Fruit fly (Drosophila melanogaster) whole organism, embryonic: ENCODE results near the gene Prp39.
A peak's percentile ranks its signal among the peaks of the same experiment; 100 is the strongest.

Experiments
- ATbp ChIP-seq: fragments of 200-800 bp; sonication (Bioruptor generic); optimal IDR thresholded peaks from 2 replicates; lab custom pipeline; 2017; ENCODE audit warnings: missing biosample characterization, mild to moderate bottlenecking, missing genetic modification characterization, missing genetic modification reagents
- Antp ChIP-seq: fragments of 200-800 bp; sonication (Bioruptor generic); optimal IDR thresholded peaks from 3 replicates; lab custom pipeline; 2016; ENCODE audit warnings: missing biosample characterization, missing genetic modification characterization
- B-H1 ChIP-seq: fragments of 200-800 bp; sonication (Bioruptor generic); IDR thresholded peaks from 3 replicates; pipeline ENCODE4 v1.3.6; 2022; ENCODE audit warnings: missing biosample characterization, missing genetic modification characterization
- CG10209 ChIP-seq: fragments of 200-800 bp; sonication (Bioruptor generic); optimal IDR thresholded peaks from 3 replicates; lab custom pipeline; 2017; ENCODE audit warnings: missing biosample characterization, mild to moderate bottlenecking, missing genetic modification characterization, missing genetic modification reagents
- CG10431 ChIP-seq: fragments of 200-800 bp; sonication (Bioruptor generic); optimal IDR thresholded peaks from 3 replicates; lab custom pipeline; 2018; ENCODE audit warnings: missing biosample characterization, mild to moderate bottlenecking, missing genetic modification characterization
- CG11504 ChIP-seq: fragments of 200-800 bp; sonication (Bioruptor generic); optimal IDR thresholded peaks from 3 replicates; lab custom pipeline; 2019; ENCODE audit warnings: missing biosample characterization, mild to moderate bottlenecking, missing genetic modification characterization, moderate library complexity
- CG12391 ChIP-seq: fragments of 200-800 bp; sonication (Bioruptor generic); optimal IDR thresholded peaks from 3 replicates; lab custom pipeline; 2018; ENCODE audit warnings: missing biosample characterization, mild to moderate bottlenecking, missing genetic modification characterization, moderate library complexity
- CG13894 ChIP-seq: fragments of 200-800 bp; sonication (Bioruptor generic); optimal IDR thresholded peaks from 3 replicates; lab custom pipeline; 2018; ENCODE audit warnings: missing biosample characterization, mild to moderate bottlenecking, missing genetic modification characterization, moderate library complexity
- CG14710 ChIP-seq: fragments of 200-800 bp; sonication (Bioruptor generic); optimal IDR thresholded peaks from 3 replicates; lab custom pipeline; 2019; ENCODE audit warnings: missing biosample characterization, mild to moderate bottlenecking, missing genetic modification characterization, moderate library complexity
- CG14860 ChIP-seq: fragments of 200-800 bp; sonication (Bioruptor generic); IDR thresholded peaks from 3 replicates; pipeline ENCODE4 v1.3.6; 2022; ENCODE audit warnings: missing biosample characterization, missing genetic modification characterization; ENCODE audit not compliant: partially characterized antibody
- CG15601 ChIP-seq: fragments of 200-800 bp; sonication (Bioruptor generic); optimal IDR thresholded peaks from 3 replicates; lab custom pipeline; 2019; ENCODE audit warnings: missing biosample characterization, mild to moderate bottlenecking, missing genetic modification characterization, moderate library complexity
- CG17568 ChIP-seq: fragments of 200-800 bp; sonication (Bioruptor generic); optimal IDR thresholded peaks from 2 replicates; lab custom pipeline; 2018; ENCODE audit warnings: missing biosample characterization, mild to moderate bottlenecking, missing genetic modification characterization, moderate library complexity
- CG17802 ChIP-seq: fragments of 200-800 bp; sonication (Bioruptor generic); optimal IDR thresholded peaks from 2 replicates; lab custom pipeline; 2018; ENCODE audit warnings: missing biosample characterization, mild to moderate bottlenecking, missing genetic modification characterization, moderate library complexity
- CG2678 ChIP-seq: fragments of 200-800 bp; sonication (Bioruptor generic); optimal IDR thresholded peaks from 3 replicates; lab custom pipeline; 2019; ENCODE audit warnings: missing biosample characterization, mild to moderate bottlenecking, missing genetic modification characterization, moderate library complexity
- CG3838 ChIP-seq: fragments of 200-800 bp; sonication (Bioruptor generic); optimal IDR thresholded peaks from 3 replicates; lab custom pipeline; 2016; ENCODE audit warnings: missing biosample characterization, missing genetic modification characterization
- CG5180 ChIP-seq: fragments of 200-800 bp; sonication (Bioruptor generic); optimal IDR thresholded peaks from 3 replicates; lab custom pipeline; 2017; ENCODE audit warnings: missing biosample characterization, missing genetic modification characterization, mild to moderate bottlenecking, moderate library complexity, missing genetic modification reagents
- CG7839 ChIP-seq: fragments of 200-800 bp; sonication (Bioruptor generic); optimal IDR thresholded peaks from 3 replicates; lab custom pipeline; 2018; ENCODE audit warnings: missing biosample characterization, mild to moderate bottlenecking, missing genetic modification characterization, moderate library complexity
- CG9727 ChIP-seq: fragments of 200-800 bp; sonication (Bioruptor generic); optimal IDR thresholded peaks from 3 replicates; lab custom pipeline; 2017; ENCODE audit warnings: missing biosample characterization, mild to moderate bottlenecking, missing genetic modification characterization
- D19B ChIP-seq: fragments of 200-800 bp; sonication (Bioruptor generic); optimal IDR thresholded peaks from 2 replicates; lab custom pipeline; 2017; ENCODE audit warnings: missing biosample characterization, mild to moderate bottlenecking, missing genetic modification characterization
- Drgx ChIP-seq: fragments of 200-800 bp; sonication (Bioruptor generic); IDR thresholded peaks from 2 replicates; pipeline ENCODE4 v1.3.6; 2022; ENCODE audit warnings: missing biosample characterization, missing genetic modification characterization
- Ets65A ChIP-seq: fragments of 200-800 bp; sonication (Bioruptor generic); peaks from one replicate; lab custom pipeline; 2016; ENCODE audit warnings: missing biosample characterization, missing genetic modification characterization
- HLHmδ ChIP-seq: fragments of 200-800 bp; sonication (Bioruptor generic); optimal IDR thresholded peaks from 2 replicates; lab custom pipeline; 2018; ENCODE audit warnings: missing biosample characterization, mild to moderate bottlenecking, missing genetic modification characterization, moderate library complexity
- Hey ChIP-seq: fragments of 200-800 bp; sonication (Bioruptor generic); optimal IDR thresholded peaks from 3 replicates; lab custom pipeline; 2018; ENCODE audit warnings: missing biosample characterization, mild to moderate bottlenecking, missing genetic modification characterization
- Hr78 ChIP-seq, 2 experiments: fragments of 200-800 bp in 1 of 2; fragments of >200 bp in 1 of 2; sonication (Bioruptor generic) in 1 of 2; optimal IDR thresholded peaks; 2 replicates each; lab custom pipeline; 2017 to 2019; ENCODE audit warnings: missing biosample characterization in 2 of 2, missing genetic modification characterization in 2 of 2, mild to moderate bottlenecking in 1 of 2, moderate library complexity in 1 of 2
- Hsf ChIP-seq: fragments of 200-800 bp; sonication (Bioruptor generic); optimal IDR thresholded peaks from 3 replicates; lab custom pipeline; 2016; ENCODE audit warnings: missing biosample characterization, missing genetic modification characterization
- MBD-R2 ChIP-seq: fragments of 200-800 bp; sonication (Bioruptor generic); IDR thresholded peaks from 2 replicates; pipeline ENCODE4 v1.3.6; 2022; ENCODE audit warnings: missing biosample characterization, missing genetic modification characterization
- Med ChIP-seq: fragments of 200-800 bp; sonication (Bioruptor generic); peaks from one replicate; lab custom pipeline; 2016; ENCODE audit warnings: missing biosample characterization, missing genetic modification characterization, mild to moderate bottlenecking, inconsistent platforms, moderate library complexity
- Myb ChIP-seq: fragments of 200-800 bp; sonication (Bioruptor generic); optimal IDR thresholded peaks from 2 replicates; lab custom pipeline; 2016; ENCODE audit warnings: missing biosample characterization, missing genetic modification characterization
- Oaz ChIP-seq: fragments of 200-800 bp; sonication (Bioruptor generic); IDR thresholded peaks from 2 replicates; pipeline ENCODE4 v1.3.6; 2022; ENCODE audit warnings: missing biosample characterization, missing genetic modification characterization
- Sox102F ChIP-seq: fragments of 200-800 bp; sonication (Bioruptor generic); optimal IDR thresholded peaks from 2 replicates; lab custom pipeline; 2018; ENCODE audit warnings: missing biosample characterization, mild to moderate bottlenecking, missing genetic modification characterization, moderate library complexity
- Ssrp ChIP-seq: fragments of 200-800 bp; sonication (Bioruptor generic); optimal IDR thresholded peaks from 2 replicates; lab custom pipeline; 2018; ENCODE audit warnings: missing biosample characterization, mild to moderate bottlenecking, missing genetic modification characterization, moderate library complexity
- Stat92E ChIP-seq, 3 experiments: fragments of >200 bp in 2 of 3; fragments of 200-800 bp in 1 of 3; sonication (Bioruptor generic) in 1 of 3; optimal IDR thresholded peaks; 2 replicates each; lab custom pipeline; 2017 to 2019; ENCODE audit warnings: missing biosample characterization in 3 of 3, missing genetic modification characterization in 3 of 3, mild to moderate bottlenecking in 1 of 3, moderate library complexity in 1 of 3
- Xbp1 ChIP-seq: fragments of 200-800 bp; sonication (Bioruptor generic); optimal IDR thresholded peaks from 3 replicates; lab custom pipeline; 2016; ENCODE audit warnings: missing biosample characterization, mild to moderate bottlenecking, missing genetic modification characterization
- abd-A ChIP-seq: fragments of 200-800 bp; sonication (Bioruptor generic); optimal IDR thresholded peaks from 3 replicates; lab custom pipeline; 2019; ENCODE audit warnings: missing biosample characterization, mild to moderate bottlenecking, missing genetic modification characterization, moderate library complexity
- az2 ChIP-seq: fragments of 200-800 bp; sonication (Bioruptor generic); optimal IDR thresholded peaks from 3 replicates; lab custom pipeline; 2016; ENCODE audit warnings: missing biosample characterization, missing genetic modification characterization
- bsh ChIP-seq, 2 experiments: fragments of 200-800 bp; sonication (Bioruptor generic); optimal IDR thresholded peaks; 2 replicates each; lab custom pipeline; 2017 to 2018; ENCODE audit warnings: mild to moderate bottlenecking in 2 of 2, missing biosample characterization in 2 of 2, missing genetic modification characterization in 2 of 2, moderate library complexity in 1 of 2
- en ChIP-seq: fragments of 200-800 bp; sonication (Bioruptor generic); optimal IDR thresholded peaks from 2 replicates; lab custom pipeline; 2016; ENCODE audit warnings: missing biosample characterization, missing genetic modification characterization
- eve ChIP-seq, 2 experiments: fragments of >200 bp; optimal IDR thresholded peaks; 2 replicates each; lab custom pipeline; 2017; ENCODE audit warnings: missing biosample characterization in 2 of 2, missing genetic modification characterization in 2 of 2
- fd96Cb ChIP-seq: fragments of 200-800 bp; sonication (Bioruptor generic); optimal IDR thresholded peaks from 2 replicates; lab custom pipeline; 2018; ENCODE audit warnings: missing biosample characterization, mild to moderate bottlenecking, missing genetic modification characterization, moderate library complexity
- gem ChIP-seq: fragments of 200-800 bp; sonication (Bioruptor generic); optimal IDR thresholded peaks from 2 replicates; lab custom pipeline; 2019; ENCODE audit warnings: missing biosample characterization, mild to moderate bottlenecking, missing genetic modification characterization, moderate library complexity
- gsb-n ChIP-seq: fragments of 200-800 bp; sonication (Bioruptor generic); optimal IDR thresholded peaks from 3 replicates; lab custom pipeline; 2018; ENCODE audit warnings: missing biosample characterization, mild to moderate bottlenecking, missing genetic modification characterization
- phol ChIP-seq: fragments of 200-800 bp; sonication (Bioruptor generic); optimal IDR thresholded peaks from 3 replicates; lab custom pipeline; 2018; ENCODE audit warnings: missing biosample characterization, mild to moderate bottlenecking, missing genetic modification characterization, moderate library complexity
- run ChIP-seq: fragments of 200-800 bp; sonication (Bioruptor generic); optimal IDR thresholded peaks from 3 replicates; lab custom pipeline; 2018; ENCODE audit warnings: missing biosample characterization, mild to moderate bottlenecking, missing genetic modification characterization
- schlank ChIP-seq: fragments of 200-800 bp; sonication (Bioruptor generic); optimal IDR thresholded peaks from 2 replicates; lab custom pipeline; 2018; ENCODE audit warnings: missing biosample characterization, mild to moderate bottlenecking, missing genetic modification characterization
- sens ChIP-seq: fragments of 200-800 bp; sonication (Bioruptor generic); peaks from one replicate; lab custom pipeline; 2016; ENCODE audit warnings: missing biosample characterization, missing genetic modification characterization
- sr ChIP-seq: fragments of 200-800 bp; sonication (Bioruptor generic); IDR thresholded peaks from 3 replicates; pipeline ENCODE4 v1.3.6; 2022; ENCODE audit warnings: missing biosample characterization, missing genetic modification characterization
- tin ChIP-seq: fragments of 200-800 bp; sonication (Bioruptor generic); optimal IDR thresholded peaks from 3 replicates; lab custom pipeline; 2016; ENCODE audit warnings: missing biosample characterization, missing genetic modification characterization
- tio ChIP-seq: fragments of 200-800 bp; sonication (Bioruptor generic); optimal IDR thresholded peaks from 2 replicates; lab custom pipeline; 2017; ENCODE audit warnings: missing biosample characterization, missing genetic modification characterization, inconsistent platforms
- z ChIP-seq: fragments of 200-800 bp; sonication (Bioruptor generic); IDR thresholded peaks from 3 replicates; pipeline ENCODE4 v1.3.6; 2022; ENCODE audit warnings: missing biosample characterization, missing genetic modification characterization
- zf30C ChIP-seq: fragments of 200-800 bp; sonication (Bioruptor generic); optimal IDR thresholded peaks from 3 replicates; lab custom pipeline; 2018; ENCODE audit warnings: missing biosample characterization, mild to moderate bottlenecking, missing genetic modification characterization

Gene Prp39

DNA sequence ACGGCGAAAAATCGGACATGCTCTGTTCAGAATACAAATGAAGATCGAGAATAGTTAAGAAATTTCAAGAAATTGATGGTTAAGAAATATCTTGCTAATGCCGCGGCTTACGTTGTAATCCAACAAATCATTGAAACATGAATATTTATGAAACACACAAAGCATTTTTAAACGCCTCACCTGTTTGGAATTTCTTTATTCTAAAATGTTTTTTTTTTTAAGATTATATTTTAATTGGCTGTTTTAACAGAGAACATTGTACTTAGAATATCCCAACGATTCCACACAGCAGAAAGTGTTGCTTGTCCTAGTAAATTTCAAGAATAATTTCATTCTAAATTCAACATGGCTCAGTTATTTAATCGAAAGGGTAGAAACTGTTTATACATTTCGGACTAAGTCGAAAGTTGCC lies 40.1 kb downstream of the Prp39 start (continued):
- peak in 1 of 2 experiments; percentile 40 for TF ChIP-seq bsh (GFP tag; optimal IDR thresholded peaks at IDR 0.05; lab: Kevin White, UChicago)
- peak; percentile 45 for TF ChIP-seq phol
- TF ChIP-seq Hey: no peak
- no peak for TF ChIP-seq Antp (GFP tag; lab: Kevin White, UChicago)
- peak in 1 of 2 experiments; percentile 13 for TF ChIP-seq eve (GFP tag; optimal IDR thresholded peaks at IDR 0.05; lab: Kevin White, UChicago)
- TF ChIP-seq Sox102F (GFP tag; lab: Kevin White, UChicago): peak; percentile 41
- TF ChIP-seq Oaz (GFP tag; lab: Robert Waterston, UW): no peak
- TF ChIP-seq CG9727 (GFP tag; lab: Kevin White, UChicago): peak; percentile 8
- TF ChIP-seq Drgx: peak; percentile 13; the same call in 1 of the 2 replicates
- peak; percentile 83 for TF ChIP-seq Ets65A (GFP tag; lab: Kevin White, UChicago)
- TF ChIP-seq HLHmδ (GFP tag; lab: Kevin White, UChicago): no peak
- TF ChIP-seq gem (tag; lab: Kevin White, UChicago): peak; percentile 49
- peak; percentile 38 for TF ChIP-seq CG12391
- TF ChIP-seq B-H1 (GFP tag; lab: Robert Waterston, UW): no peak
- TF ChIP-seq en (GFP tag; lab: Kevin White, UChicago): no peak
- TF ChIP-seq Ssrp (tag; lab: Kevin White, UChicago): peak; percentile 16
- TF ChIP-seq Hsf: peak; percentile 4
- TF ChIP-seq schlank: no peak
- TF ChIP-seq CG7839 (tag; lab: Kevin White, UChicago): peak; percentile 32
- TF ChIP-seq CG11504 (tag; lab: Kevin White, UChicago): peak; percentile 25
- TF ChIP-seq CG17802 (tag; lab: Kevin White, UChicago): peak; percentile 13
- peak; percentile 14 for TF ChIP-seq CG10209 (GFP tag; lab: Kevin White, UChicago)
- peak; percentile 31 for TF ChIP-seq CG14710
- peak; percentile 18 for TF ChIP-seq tin
- no peak for TF ChIP-seq z (GFP tag; lab: Robert Waterston, UW)
- TF ChIP-seq zf30C: peak; percentile 37
- TF ChIP-seq sens: peak; percentile 87
- no peak for TF ChIP-seq Myb (GFP tag; lab: Kevin White, UChicago)
- TF ChIP-seq fd96Cb (tag; lab: Kevin White, UChicago): peak; percentile 26
- TF ChIP-seq CG2678 (tag; lab: Kevin White, UChicago): peak; percentile 17
- no peak for TF ChIP-seq CG17568 (GFP tag; lab: Kevin White, UChicago)
- peak; percentile 6 for TF ChIP-seq Xbp1 (GFP tag; lab: Kevin White, UChicago)
- no peak for TF ChIP-seq MBD-R2 (GFP tag; lab: Robert Waterston, UW)
- peak; percentile 16 for TF ChIP-seq az2 (GFP tag; lab: Kevin White, UChicago)
- TF ChIP-seq tio (GFP tag; lab: Kevin White, UChicago): peak; percentile 5

DNA sequence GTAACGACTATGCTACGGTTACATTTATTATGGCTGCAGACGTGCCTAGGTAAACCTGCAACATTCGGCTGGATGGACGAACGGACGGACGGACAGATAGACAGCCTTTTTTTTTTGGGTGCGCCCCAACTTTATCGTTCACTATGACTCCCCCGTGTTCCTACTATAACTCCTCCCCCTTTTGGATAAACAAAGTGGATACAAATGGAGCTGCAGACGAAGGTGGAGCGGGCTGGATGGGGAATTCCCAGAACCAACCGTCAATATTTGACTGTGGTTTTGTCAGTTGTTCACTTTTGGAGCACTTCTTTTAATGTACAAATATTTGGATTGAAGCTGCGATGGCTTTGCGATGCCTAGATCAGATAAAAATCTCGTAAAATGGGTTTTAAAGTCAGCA lies 44.2 kb downstream of the Prp39 start:
- TF ChIP-seq Med (GFP tag; lab: Kevin White, UChicago) (peak; percentile 37), CG15601 (tag; lab: Kevin White, UChicago) (peak; percentile 33), bsh (GFP tag; optimal IDR thresholded peaks at IDR 0.05; lab: Kevin White, UChicago) (peak in 1 of 2 experiments; percentile 7), sens (peak; percentile 76), Hr78 (GFP tag; optimal IDR thresholded peaks at IDR 0.05; lab: Kevin White, UChicago) (no peak), CG14860 (GFP tag; lab: Robert Waterston, UW) (no peak), CG3838 (GFP tag; lab: Kevin White, UChicago) (no peak), CG5180 (GFP tag; lab: Kevin White, UChicago) (no peak), CG13894 (no peak), ATbp (GFP tag; lab: Kevin White, UChicago) (peak; percentile 25), CG10431 (GFP tag; lab: Kevin White, UChicago) (peak; percentile 3), Stat92E (GFP tag; optimal IDR thresholded peaks at IDR 0.05; lab: Kevin White, UChicago) (peak in 1 of 3 experiments; percentile 76), D19B (no peak), run (peak; percentile 2), gsb-n (tag; lab: Kevin White, UChicago) (no peak), B-H1 (GFP tag; lab: Robert Waterston, UW) (no peak), abd-A (tag; lab: Kevin White, UChicago) (no peak), CG14710 (peak; percentile 5), sr (0 out of 3 replicates have a peak, but pooled peaks have one; percentile 8)
